Worm (Caenorhabditis elegans) whole organism, young adult: ENCODE measurements around the gene algn-2.

Experiments used
- C17E4.6 ChIP-seq: fragments of 200-800 bp; sonication (Bioruptor generic); IDR thresholded peaks from 2 replicates; pipeline ENCODE4 v1.3.6; 2022; ENCODE audit warnings: missing genetic modification reagents, missing genetic modification characterization, missing compliant biosample characterization
- D2030.7 ChIP-seq: fragments of 200-800 bp; sonication (Bioruptor generic); IDR thresholded peaks from 2 replicates; pipeline ENCODE4 v1.3.6; 2022; ENCODE audit warnings: missing genetic modification reagents, missing genetic modification characterization, missing compliant biosample characterization
- F22D6.2 ChIP-seq: sonication (generic microtip); optimal IDR thresholded peaks from 2 replicates; lab custom pipeline; 2016; ENCODE audit warnings: mild to moderate bottlenecking, missing genetic modification characterization, missing compliant biosample characterization
- F33H1.4 ChIP-seq: fragments of 200-800 bp; sonication (Bioruptor generic); IDR thresholded peaks from 2 replicates; pipeline ENCODE4 v1.3.6; 2022; ENCODE audit warnings: missing genetic modification reagents, missing genetic modification characterization, missing compliant biosample characterization
- F57A8.1 ChIP-seq: fragments of 200-800 bp; sonication (Bioruptor generic); optimal IDR thresholded peaks from 2 replicates; lab custom pipeline; 2018; ENCODE audit warnings: mild to moderate bottlenecking, missing genetic modification characterization, moderate library complexity, missing compliant biosample characterization
- F57C9.4 ChIP-seq: sonication (generic microtip); optimal IDR thresholded peaks from 2 replicates; lab custom pipeline; 2017; ENCODE audit warnings: mild to moderate bottlenecking, missing genetic modification characterization, missing compliant biosample characterization
- Y67H2A.10 ChIP-seq: fragments of 200-800 bp; sonication (Bioruptor generic); conservative IDR thresholded peaks from 2 replicates; pipeline ENCODE4 v1.3.6; 2022; ENCODE audit warnings: missing genetic modification reagents, missing genetic modification characterization, missing compliant biosample characterization
- Y79H2A.3 ChIP-seq: fragments of 200-800 bp; sonication (Bioruptor generic); conservative IDR thresholded peaks from 2 replicates; pipeline ENCODE4 v1.3.6; 2022; ENCODE audit warnings: missing genetic modification reagents, missing genetic modification characterization, missing compliant biosample characterization
- ama-1 ChIP-seq, 3 experiments: fragments of 150-350 bp in 1 of 3; sonication (generic microtip) in 2 of 3; optimal IDR thresholded peaks; 2 replicates each; lab custom pipeline; 2014 to 2018; ENCODE audit warnings: missing biosample characterization in 2 of 3, missing genetic modification characterization in 2 of 3, missing genetic modification reagents in 2 of 3
- atf-7 ChIP-seq: sonication (generic microtip); optimal IDR thresholded peaks from 2 replicates; lab custom pipeline; 2017; ENCODE audit warnings: mild to moderate bottlenecking, missing genetic modification characterization, missing compliant biosample characterization
- ceh-40 ChIP-seq: fragments of 200-800 bp; sonication (Bioruptor generic); IDR thresholded peaks from 2 replicates; pipeline ENCODE4 v1.3.6; 2022; ENCODE audit warnings: missing genetic modification characterization, missing compliant biosample characterization
- ceh-58 ChIP-seq: fragments of 200-800 bp; sonication (Bioruptor generic); IDR thresholded peaks from 2 replicates; pipeline ENCODE4 v1.3.6; 2022; ENCODE audit warnings: missing genetic modification characterization, missing compliant biosample characterization
- ceh-79 ChIP-seq: sonication (generic microtip); optimal IDR thresholded peaks from 2 replicates; lab custom pipeline; 2017; ENCODE audit warnings: mild to moderate bottlenecking, missing genetic modification characterization, missing compliant biosample characterization
- die-1 ChIP-seq: sonication (generic microtip); optimal IDR thresholded peaks from 2 replicates; lab custom pipeline; 2016; ENCODE audit warnings: missing genotype, mild to moderate bottlenecking, missing genetic modification characterization, missing compliant biosample characterization
- dpl-1 ChIP-seq: fragments of 150-350 bp; optimal IDR thresholded peaks from 2 replicates; lab custom pipeline; 2014; ENCODE audit warnings: missing biosample characterization, missing genetic modification reagents, missing genetic modification characterization
- ets-4 ChIP-seq: fragments of 200-800 bp; sonication (Bioruptor generic); optimal IDR thresholded peaks from 2 replicates; lab custom pipeline; 2018; ENCODE audit warnings: mild to moderate bottlenecking, missing genetic modification characterization, missing compliant biosample characterization
- hlh-12 ChIP-seq: sonication (generic microtip); optimal IDR thresholded peaks from 2 replicates; lab custom pipeline; 2016; ENCODE audit warnings: missing genetic modification characterization, missing compliant biosample characterization
- hrde-1 ChIP-seq: sonication (generic microtip); optimal IDR thresholded peaks from 2 replicates; lab custom pipeline; 2016; ENCODE audit warnings: missing genetic modification characterization, mild to moderate bottlenecking, missing compliant biosample characterization, moderate library complexity, missing genotype, missing genetic modification reagents, borderline replicate concordance
- lin-35 ChIP-seq, 3 experiments: fragments of 150-350 bp in 2 of 3; sonication (generic microtip) in 1 of 3; optimal IDR thresholded peaks; 2 replicates each; lab custom pipeline; 2014 to 2018; ENCODE audit warnings: missing biosample characterization in 3 of 3, missing genetic modification characterization in 3 of 3, missing genetic modification reagents in 3 of 3
- lin-40 ChIP-seq: sonication (generic microtip); optimal IDR thresholded peaks from 2 replicates; lab custom pipeline; 2016; ENCODE audit warnings: missing genetic modification characterization, mild to moderate bottlenecking, missing compliant biosample characterization, missing genotype, missing genetic modification reagents
- lin-54 ChIP-seq: fragments of 200-800 bp; sonication (Bioruptor generic); optimal IDR thresholded peaks from 2 replicates; lab custom pipeline; 2018; ENCODE audit warnings: mild to moderate bottlenecking, missing genetic modification characterization, missing compliant biosample characterization
- madf-3 ChIP-seq: fragments of 200-800 bp; sonication (Bioruptor generic); IDR thresholded peaks from 2 replicates; pipeline ENCODE4 v1.3.6; 2022; ENCODE audit warnings: missing genetic modification reagents, missing genetic modification characterization, missing compliant biosample characterization
- madf-8 ChIP-seq: fragments of 200-800 bp; sonication (Bioruptor generic); conservative IDR thresholded peaks from 2 replicates; pipeline ENCODE4 v1.3.6; 2022; ENCODE audit warnings: missing genetic modification reagents, missing genetic modification characterization, missing compliant biosample characterization
- mxl-1 ChIP-seq: sonication (generic microtip); optimal IDR thresholded peaks from 2 replicates; lab custom pipeline; 2016; ENCODE audit warnings: missing genetic modification characterization, missing compliant biosample characterization
- nfya-1 ChIP-seq: sonication (generic microtip); optimal IDR thresholded peaks from 2 replicates; lab custom pipeline; 2017; ENCODE audit warnings: antibody characterized with exemption, missing compliant biosample characterization, missing genetic modification characterization, borderline replicate concordance; ENCODE audit not compliant: insufficient read depth
- nfya-2 ChIP-seq: fragments of 200-800 bp; sonication (Bioruptor generic); IDR thresholded peaks from 2 replicates; pipeline ENCODE4 v1.3.6; 2022; ENCODE audit warnings: missing genetic modification reagents, missing genetic modification characterization, missing compliant biosample characterization
- nfyb-1 ChIP-seq: fragments of 200-800 bp; sonication (Bioruptor generic); IDR thresholded peaks from 2 replicates; pipeline ENCODE4 v1.3.6; 2022; ENCODE audit warnings: missing genetic modification reagents, missing genetic modification characterization, missing compliant biosample characterization
- nhr-120 ChIP-seq: fragments of 200-800 bp; sonication (Bioruptor generic); IDR thresholded peaks from 2 replicates; pipeline ENCODE4 v1.3.6; 2022; ENCODE audit warnings: missing genetic modification characterization, missing compliant biosample characterization
- nhr-80 ChIP-seq: sonication (generic microtip); optimal IDR thresholded peaks from 2 replicates; lab custom pipeline; 2016; ENCODE audit warnings: missing genetic modification characterization, missing compliant biosample characterization
- nhr-90 ChIP-seq: sonication (generic microtip); optimal IDR thresholded peaks from 2 replicates; lab custom pipeline; 2016; ENCODE audit warnings: missing genotype, mild to moderate bottlenecking, missing genetic modification characterization, missing compliant biosample characterization
- snpc-1.3 ChIP-seq: sonication (generic microtip); optimal IDR thresholded peaks from 2 replicates; lab custom pipeline; 2017; ENCODE audit warnings: missing genetic modification characterization, mild to moderate bottlenecking, missing compliant biosample characterization, antibody characterized with exemption, moderate library complexity, missing genotype, missing genetic modification reagents; ENCODE audit not compliant: insufficient read depth
- snpc-3.4 ChIP-seq: sonication (generic microtip); optimal IDR thresholded peaks from 2 replicates; lab custom pipeline; 2017; ENCODE audit warnings: missing genetic modification characterization, mild to moderate bottlenecking, missing compliant biosample characterization, antibody characterized with exemption, moderate library complexity, missing genotype, missing genetic modification reagents
- somi-1 ChIP-seq: fragments of 200-800 bp; sonication (Bioruptor generic); optimal IDR thresholded peaks from 2 replicates; lab custom pipeline; 2018; ENCODE audit warnings: mild to moderate bottlenecking, missing genetic modification characterization, missing compliant biosample characterization
- tbp1 ChIP-seq: fragments of 200-800 bp; sonication (Bioruptor generic); optimal IDR thresholded peaks from 2 replicates; lab custom pipeline; 2018; ENCODE audit warnings: mild to moderate bottlenecking, missing genetic modification characterization, missing compliant biosample characterization
- tbx-9 ChIP-seq: sonication (generic microtip); optimal IDR thresholded peaks from 2 replicates; lab custom pipeline; 2016; ENCODE audit warnings: borderline replicate concordance, missing genetic modification characterization, inconsistent platforms, missing compliant biosample characterization
- tlf-1 ChIP-seq: fragments of 200-800 bp; sonication (Bioruptor generic); optimal IDR thresholded peaks from 2 replicates; lab custom pipeline; 2018; ENCODE audit warnings: mild to moderate bottlenecking, missing genetic modification characterization, missing compliant biosample characterization
- unc-130 ChIP-seq: sonication (generic microtip); optimal IDR thresholded peaks from 2 replicates; lab custom pipeline; 2016; ENCODE audit warnings: missing genetic modification reagents, missing genetic modification characterization, missing compliant biosample characterization
- ztf-22 ChIP-seq: fragments of 200-800 bp; sonication (Bioruptor generic); optimal IDR thresholded peaks from 2 replicates; lab custom pipeline; 2018; ENCODE audit warnings: mild to moderate bottlenecking, missing genetic modification characterization, moderate library complexity, missing compliant biosample characterization
- ztf-26 ChIP-seq: sonication (generic microtip); optimal IDR thresholded peaks from 2 replicates; lab custom pipeline; 2017; ENCODE audit warnings: missing genetic modification characterization, missing compliant biosample characterization
- ztf-3 ChIP-seq: fragments of 200-800 bp; sonication (Bioruptor generic); optimal IDR thresholded peaks from 2 replicates; lab custom pipeline; 2018; ENCODE audit warnings: mild to moderate bottlenecking, missing genetic modification characterization, missing compliant biosample characterization

Gene algn-2

DNA sequence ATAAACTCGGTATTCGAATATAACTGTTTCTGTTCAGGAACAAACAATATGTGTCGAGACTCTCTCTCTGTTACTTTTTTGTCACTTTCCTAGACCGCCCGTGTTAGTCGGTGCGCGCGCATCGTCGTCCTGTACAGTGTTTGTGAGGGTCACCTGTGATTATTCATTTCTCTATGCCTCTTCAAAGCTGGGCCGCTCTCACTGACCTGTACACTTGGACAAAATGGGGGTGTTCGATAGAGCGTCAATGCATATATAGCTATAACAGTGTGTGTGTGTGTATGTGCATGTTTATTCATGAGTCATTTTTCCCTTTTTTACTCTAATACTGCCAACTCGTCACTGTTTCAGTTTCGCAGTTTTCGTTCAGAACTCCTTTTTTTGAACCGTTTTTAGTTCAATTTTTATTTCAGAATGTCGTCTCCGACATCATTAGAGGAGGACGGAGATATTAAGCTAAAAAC lies 4.6 kb downstream of the algn-2 start, which contains the start of gene pkc-3 (continued):
- TF ChIP-seq nhr-120 (GFP tag; lab: Robert Waterston, UW) (no peak), snpc-1.3 (tag; lab: Kevin White, UChicago) (peak; percentile 30), atf-7 (peak; percentile 76), somi-1 (GFP tag; lab: Kevin White, UChicago) (no peak), tbp1 (peak; percentile 60), F22D6.2 (peak; percentile 37), Y79H2A.3 (0 out of 2 replicates have a peak, but pooled peaks have one; percentile 33), F33H1.4 (GFP tag; lab: Robert Waterston, UW) (peak; percentile 29; the same call in 1 of the 2 replicates), F57A8.1 (no peak), C17E4.6 (no peak), Y67H2A.10 (GFP tag; lab: Robert Waterston, UW) (no peak), hlh-12 (tag; lab: Kevin White, UChicago) (no peak), ceh-40 (GFP tag; lab: Robert Waterston, UW) (0 out of 2 replicates have a peak, but pooled peaks have one; percentile 10), ztf-3 (GFP tag; lab: Kevin White, UChicago) (no peak), ztf-22 (peak; percentile 34), madf-3 (GFP tag; lab: Robert Waterston, UW) (peak; percentile 72), nhr-90 (tag; lab: Kevin White, UChicago) (peak; percentile 70), tlf-1 (GFP tag; lab: Kevin White, UChicago) (peak; percentile 72), snpc-3.4 (tag; lab: Kevin White, UChicago) (peak; percentile 80), lin-40 (tag; lab: Kevin White, UChicago) (peak; percentile 62), nhr-80 (tag; lab: Kevin White, UChicago) (peak; percentile 97), F57C9.4 (tag; lab: Kevin White, UChicago) (no peak), die-1 (peak; percentile 55), ztf-26 (peak; percentile 51), lin-54 (GFP tag; lab: Kevin White, UChicago) (peak; percentile 63), ets-4 (peak; percentile 54), lin-35 (GFP tag; optimal IDR thresholded peaks at IDR 0.05; lab: Kevin White, UChicago) (peak in 1 of 3 experiments; percentile 47), dpl-1 (GFP tag; lab: Kevin White, UChicago) (no peak), D2030.7 (GFP tag; lab: Robert Waterston, UW) (peak; percentile 25; the same call in 1 of the 2 replicates), unc-130 (GFP tag; lab: Kevin White, UChicago) (peak; percentile 34), ceh-79 (no peak)
- TF ChIP-seq, all 124 proteins: peak for 70

DNA sequence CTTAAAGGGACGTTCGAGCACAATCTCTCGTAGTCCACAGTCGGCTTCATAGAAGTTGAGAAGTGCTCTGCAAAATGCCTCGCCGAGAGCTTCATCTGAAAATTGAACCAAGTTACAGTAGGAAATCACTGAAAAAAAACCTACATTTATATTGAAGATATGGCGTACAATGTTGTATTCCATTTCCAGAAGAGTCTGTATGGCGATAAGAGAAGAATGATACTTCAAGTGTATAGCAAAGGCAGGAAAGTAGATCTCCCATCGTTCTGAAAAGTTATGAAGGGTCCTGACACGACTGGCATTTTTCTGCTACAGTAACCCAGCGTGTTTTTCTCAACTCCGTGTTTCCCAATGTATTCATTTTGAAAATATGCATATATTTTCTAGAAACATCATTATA lies 9.2 kb downstream of the algn-2 start:
- TF ChIP-seq madf-8 (GFP tag; lab: Robert Waterston, UW) (no peak), hrde-1 (tag; lab: Kevin White, UChicago) (peak; percentile 53), ztf-22 (no peak), nfyb-1 (GFP tag; lab: Robert Waterston, UW) (0 out of 2 replicates have a peak, but pooled peaks have one; percentile 8), ama-1 (optimal IDR thresholded peaks at IDR 0.05; lab: Kevin White, UChicago) (no peak), ama-1 (GFP tag; optimal IDR thresholded peaks at IDR 0.05; lab: Kevin White, UChicago) (no peak), tbx-9 (tag; lab: Kevin White, UChicago) (no peak), ceh-58 (GFP tag; lab: Robert Waterston, UW) (no peak), nfya-1 (tag; lab: Kevin White, UChicago) (no peak), nfya-2 (GFP tag; lab: Robert Waterston, UW) (no peak), mxl-1 (tag; lab: Kevin White, UChicago) (no peak)
